Fruit fly (Drosophila melanogaster) whole organism, embryonic: ENCODE measurements around the gene CG14370.

Experiments used
- Blimp-1 ChIP-seq: fragments of 200-800 bp; sonication (Bioruptor generic); optimal IDR thresholded peaks from 3 replicates; lab custom pipeline; 2018; ENCODE audit warnings: missing biosample characterization, missing genetic modification characterization, mild to moderate bottlenecking, moderate library complexity, missing genetic modification reagents
- CG14050 ChIP-seq: fragments of 200-800 bp; sonication (Bioruptor generic); IDR thresholded peaks from 3 replicates; pipeline ENCODE4 v1.3.6; 2022; ENCODE audit warnings: missing biosample characterization, missing genetic modification characterization
- CG1603 ChIP-seq: fragments of 200-800 bp; sonication (Bioruptor generic); optimal IDR thresholded peaks from 2 replicates; lab custom pipeline; 2019; ENCODE audit warnings: missing biosample characterization, mild to moderate bottlenecking, missing genetic modification characterization, moderate library complexity
- CG33213 ChIP-seq: fragments of 200-800 bp; sonication (Bioruptor generic); optimal IDR thresholded peaks from 3 replicates; lab custom pipeline; 2016; ENCODE audit warnings: missing biosample characterization, missing genetic modification characterization
- Nf-YA ChIP-seq: fragments of 200-800 bp; sonication (Bioruptor generic); IDR thresholded peaks from 2 replicates; pipeline ENCODE4 v1.3.6; 2022; ENCODE audit warnings: missing biosample characterization, missing genetic modification characterization
- Optix ChIP-seq: fragments of 200-800 bp; sonication (Bioruptor generic); IDR thresholded peaks from 3 replicates; pipeline ENCODE4 v1.3.6; 2022; ENCODE audit warnings: missing biosample characterization, missing genetic modification characterization
- gce ChIP-seq: fragments of 200-800 bp; sonication (Bioruptor generic); IDR thresholded peaks from 3 replicates; pipeline ENCODE4 v1.3.6; 2022; ENCODE audit warnings: missing biosample characterization, missing genetic modification characterization
- ind ChIP-seq: fragments of 200-800 bp; sonication (Bioruptor generic); optimal IDR thresholded peaks from 3 replicates; lab custom pipeline; 2016; ENCODE audit warnings: missing biosample characterization, missing genetic modification characterization

DNA sequence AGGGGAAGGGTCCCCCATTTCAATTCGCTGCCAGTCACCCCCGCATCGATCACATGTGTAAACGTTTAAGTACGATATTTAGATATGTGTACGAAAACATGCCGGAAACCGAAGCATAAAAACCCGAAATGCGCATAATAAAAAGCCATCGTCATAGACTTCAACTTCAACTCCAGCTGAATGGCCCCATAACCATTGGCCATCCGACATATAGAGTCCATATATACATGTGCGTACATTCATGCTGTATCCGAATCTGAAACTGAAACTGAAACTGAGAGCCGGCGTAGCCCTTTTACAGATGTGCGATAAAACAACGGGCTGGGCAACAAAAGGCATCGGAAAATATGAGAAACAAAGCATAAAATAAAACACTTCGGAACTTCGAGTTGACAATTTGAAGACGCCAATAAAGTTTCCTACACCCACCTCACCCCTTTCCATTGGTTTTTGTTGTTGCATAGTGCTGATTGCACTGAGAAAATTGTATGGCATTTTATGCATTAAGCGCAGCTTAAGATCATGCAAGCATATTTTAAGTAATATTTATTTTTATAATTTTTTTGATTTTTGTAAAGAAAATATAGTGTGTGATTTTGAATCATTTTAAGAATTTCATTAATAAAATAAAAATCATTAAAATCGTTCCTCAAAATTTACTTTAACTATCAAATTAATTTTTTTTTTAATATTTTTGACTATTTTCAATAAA is 39.9 kb upstream of the CG14370 start:
- TF ChIP-seq Optix (GFP tag; lab: Robert Waterston, UW) (no peak), ind (GFP tag; lab: Kevin White, UChicago) (no peak), Nf-YA (GFP tag; lab: Robert Waterston, UW) (no peak), Blimp-1 (GFP tag; lab: Kevin White, UChicago) (peak; percentile 53), CG1603 (tag; lab: Kevin White, UChicago) (no peak), CG33213 (GFP tag; lab: Kevin White, UChicago) (no peak), CG14050 (GFP tag; lab: Robert Waterston, UW) (no peak), gce (GFP tag; lab: Robert Waterston, UW) (no peak)
